Worm (Caenorhabditis elegans) whole organism, L3 larva: Measurements from ENCODE around the gene nlp-48.

ENCODE experiments used
- R02D3.7 ChIP-seq: fragments of 150-350 bp; optimal IDR thresholded peaks from 2 replicates; lab custom pipeline; 2014; ENCODE audit warnings: missing biosample characterization, missing genetic modification characterization
- ZK546.5 ChIP-seq: sonication (generic microtip); optimal IDR thresholded peaks from 2 replicates; lab custom pipeline; 2017; ENCODE audit warnings: missing biosample characterization, missing genetic modification characterization
- ama-1 ChIP-seq: fragments of 150-350 bp; optimal IDR thresholded peaks from 2 replicates; lab custom pipeline; 2018
- ceh-16 ChIP-seq: sonication (generic microtip); optimal IDR thresholded peaks from 2 replicates; lab custom pipeline; 2017; ENCODE audit warnings: missing biosample characterization, missing genetic modification characterization
- ceh-28 ChIP-seq: fragments of 150-350 bp; optimal IDR thresholded peaks from 2 replicates; lab custom pipeline; 2014; ENCODE audit warnings: missing biosample characterization, missing genetic modification reagents, missing genetic modification characterization
- ceh-9 ChIP-seq: sonication (generic microtip); optimal IDR thresholded peaks from 2 replicates; lab custom pipeline; 2018; ENCODE audit warnings: missing biosample characterization, missing genetic modification characterization
- egl-27 ChIP-seq: sonication (generic microtip); optimal IDR thresholded peaks from 4 replicates; lab custom pipeline; 2017; ENCODE audit warnings: missing biosample characterization, missing genetic modification reagents, missing genetic modification characterization
- elt-1 ChIP-seq: fragments of 150-350 bp; optimal IDR thresholded peaks from 2 replicates; lab custom pipeline; 2014; ENCODE audit warnings: missing biosample characterization, missing genetic modification characterization
- elt-2 ChIP-seq: sonication (generic microtip); optimal IDR thresholded peaks from 2 replicates; lab custom pipeline; 2016; ENCODE audit warnings: missing genetic modification reagents, mild to moderate bottlenecking, missing genetic modification characterization, missing compliant biosample characterization
- elt-3 ChIP-seq, 3 experiments: fragments of 150-350 bp in 1 of 3; sonication (generic microtip) in 2 of 3; optimal IDR thresholded peaks; 2 replicates in 2 of 3; 4 replicates in 1 of 3; lab custom pipeline; 2014 to 2017; ENCODE audit warnings: missing biosample characterization in 3 of 3, missing genetic modification characterization in 3 of 3
- fkh-10 ChIP-seq: sonication (generic microtip); optimal IDR thresholded peaks from 2 replicates; lab custom pipeline; 2017; ENCODE audit warnings: missing biosample characterization, missing genetic modification reagents, missing genetic modification characterization
- fkh-2 ChIP-seq: fragments of 150-350 bp; optimal IDR thresholded peaks from 2 replicates; lab custom pipeline; 2014; ENCODE audit warnings: missing biosample characterization, missing genetic modification reagents, missing genetic modification characterization
- hmg-11 ChIP-seq: sonication (generic microtip); optimal IDR thresholded peaks from 2 replicates; lab custom pipeline; 2016; ENCODE audit warnings: missing genetic modification characterization, missing compliant biosample characterization
- lin-39 ChIP-seq: fragments of 150-350 bp; optimal IDR thresholded peaks from 2 replicates; lab custom pipeline; 2018; ENCODE audit warnings: missing biosample characterization, missing genetic modification reagents, missing genetic modification characterization
- lsy-12 ChIP-seq: sonication (generic microtip); optimal IDR thresholded peaks from 2 replicates; lab custom pipeline; 2016; ENCODE audit warnings: mild to moderate bottlenecking, missing genetic modification characterization, missing compliant biosample characterization
- mdl-1 ChIP-seq: fragments of 150-350 bp; optimal IDR thresholded peaks from 2 replicates; lab custom pipeline; 2014; ENCODE audit warnings: missing biosample characterization, missing genetic modification characterization
- mml-1 ChIP-seq: fragments of 150-350 bp; sonication (generic microtip); optimal IDR thresholded peaks from 3 replicates; lab custom pipeline; 2014; ENCODE audit warnings: missing biosample characterization, missing genetic modification characterization
- nfya-1 ChIP-seq: sonication (generic microtip); optimal IDR thresholded peaks from 2 replicates; lab custom pipeline; 2017; ENCODE audit warnings: missing genetic modification characterization, mild to moderate bottlenecking, missing compliant biosample characterization, antibody characterized with exemption, moderate library complexity; ENCODE audit not compliant: insufficient read depth
- nhr-12 ChIP-seq: fragments of 150-350 bp; optimal IDR thresholded peaks from 2 replicates; lab custom pipeline; 2014; ENCODE audit warnings: missing biosample characterization, missing genetic modification characterization
- nhr-23 ChIP-seq: fragments of 150-350 bp; optimal IDR thresholded peaks from 2 replicates; lab custom pipeline; 2014; ENCODE audit warnings: missing biosample characterization, missing genetic modification reagents, missing genetic modification characterization
- nhr-28 ChIP-seq: fragments of 150-350 bp; optimal IDR thresholded peaks from 2 replicates; lab custom pipeline; 2014; ENCODE audit warnings: missing biosample characterization, missing genetic modification characterization
- nhr-43 ChIP-seq: sonication (generic microtip); optimal IDR thresholded peaks from 2 replicates; lab custom pipeline; 2016; ENCODE audit warnings: mild to moderate bottlenecking, missing genetic modification characterization, missing compliant biosample characterization; ENCODE audit not compliant: poor library complexity, severe bottlenecking
- nhr-67 ChIP-seq: fragments of 150-350 bp; optimal IDR thresholded peaks from 2 replicates; lab custom pipeline; 2014; ENCODE audit warnings: missing biosample characterization, missing genetic modification characterization
- pqm-1 ChIP-seq: fragments of 150-350 bp; optimal IDR thresholded peaks from 2 replicates; lab custom pipeline; 2017; ENCODE audit warnings: missing biosample characterization, missing genetic modification characterization, inconsistent platforms
- snpc-4 ChIP-seq: fragments of 150-350 bp; optimal IDR thresholded peaks from 2 replicates; lab custom pipeline; 2014; ENCODE audit warnings: missing biosample characterization, missing genetic modification characterization
- tbx-2 ChIP-seq: sonication (generic microtip); optimal IDR thresholded peaks from 2 replicates; lab custom pipeline; 2016; ENCODE audit warnings: mild to moderate bottlenecking, missing genetic modification characterization, missing compliant biosample characterization
- ztf-11 ChIP-seq: fragments of 150-350 bp; optimal IDR thresholded peaks from 2 replicates; lab custom pipeline; 2014; ENCODE audit warnings: missing biosample characterization, missing genetic modification characterization

Gene nlp-48

DNA sequence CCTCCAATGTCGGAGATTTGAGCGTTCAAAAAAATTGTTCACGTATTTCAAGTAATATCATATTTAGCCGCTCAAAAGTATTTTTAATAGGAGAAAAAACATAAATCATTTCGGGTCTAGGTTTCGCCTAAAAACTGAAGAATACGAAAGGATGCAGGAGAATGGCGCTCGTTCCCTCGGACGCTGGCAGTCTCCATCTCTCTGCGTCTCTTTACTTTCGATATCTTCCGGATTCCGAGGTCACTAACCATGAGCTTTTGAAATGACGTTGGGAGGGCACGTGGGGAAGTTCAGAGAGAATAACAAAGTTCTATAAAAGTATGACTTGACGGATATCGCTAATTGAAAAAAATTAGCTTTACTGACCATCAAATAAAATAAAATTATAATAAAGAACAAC, 10.0 kb downstream of the nlp-48 start:
- peak; percentile 2 for TF ChIP-seq mdl-1 (tag; lab: Kevin White, UChicago)
- peak; percentile 34 for TF ChIP-seq nfya-1 (tag; lab: Kevin White, UChicago)
- peak; percentile 9 for TF ChIP-seq lin-39
- TF ChIP-seq ztf-11 (tag; lab: Kevin White, UChicago) = no peak
- TF ChIP-seq, all 47 proteins: peak for 3

DNA sequence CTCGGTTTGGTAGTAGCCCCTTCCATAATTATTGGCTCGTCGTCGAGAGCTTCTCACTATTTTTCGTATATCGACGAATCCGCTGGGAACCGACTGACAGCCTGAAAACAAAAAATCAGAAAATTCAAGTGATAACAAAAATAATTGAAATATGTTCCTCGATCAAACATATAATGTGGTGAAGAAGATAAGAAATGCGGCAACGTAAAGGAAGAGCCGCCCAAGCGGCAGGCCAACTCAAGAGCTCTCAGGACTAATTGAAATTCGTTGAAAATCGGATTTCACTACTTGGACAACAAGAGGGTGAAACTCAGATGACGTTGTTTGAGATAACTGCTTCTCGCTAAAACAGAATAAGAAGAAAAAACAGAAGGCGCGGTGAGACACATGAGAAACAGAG, 10.9 kb downstream of the nlp-48 start, which contains the start of gene slc-17.2:
TSS of gene slc-17.2 (minus strand) at position 101 of the 400 bp plus-strand sequence.
- TF ChIP-seq ama-1 (lab: Kevin White, UChicago) (no peak), fkh-10 (GFP tag; lab: Kevin White, UChicago) (peak; percentile 7)

DNA sequence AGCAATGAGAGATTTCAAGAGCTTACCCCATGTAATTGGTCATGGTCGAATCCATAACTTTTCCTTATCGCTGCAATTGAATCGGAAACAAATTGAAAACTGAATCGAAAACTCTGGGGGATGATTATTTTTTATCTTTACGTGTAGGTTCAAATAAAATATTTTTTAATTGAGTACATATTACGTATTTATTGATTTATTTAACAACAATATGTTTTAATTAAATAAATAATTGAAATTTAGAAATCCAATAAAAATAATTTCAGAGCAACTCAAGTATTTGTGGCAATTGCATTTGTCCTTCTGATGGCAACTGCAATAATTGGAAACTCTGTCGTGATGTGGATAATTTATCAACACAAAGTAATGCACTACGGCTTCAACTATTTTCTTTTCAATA, 15.4 kb downstream of the nlp-48 start, which contains the start of gene C38C10.3:
TSS of gene C38C10.3 (minus strand) at position 101 of the 400 bp plus-strand sequence.
- TF ChIP-seq hmg-11 (tag; lab: Kevin White, UChicago) (no peak), nfya-1 (tag; lab: Kevin White, UChicago) (no peak), ceh-28 (tag; lab: Kevin White, UChicago) (no peak), mml-1 (tag; lab: Kevin White, UChicago) (no peak), snpc-4 (no peak), lsy-12 (tag; lab: Kevin White, UChicago) (no peak), ZK546.5 (tag; lab: Kevin White, UChicago) (no peak)

DNA sequence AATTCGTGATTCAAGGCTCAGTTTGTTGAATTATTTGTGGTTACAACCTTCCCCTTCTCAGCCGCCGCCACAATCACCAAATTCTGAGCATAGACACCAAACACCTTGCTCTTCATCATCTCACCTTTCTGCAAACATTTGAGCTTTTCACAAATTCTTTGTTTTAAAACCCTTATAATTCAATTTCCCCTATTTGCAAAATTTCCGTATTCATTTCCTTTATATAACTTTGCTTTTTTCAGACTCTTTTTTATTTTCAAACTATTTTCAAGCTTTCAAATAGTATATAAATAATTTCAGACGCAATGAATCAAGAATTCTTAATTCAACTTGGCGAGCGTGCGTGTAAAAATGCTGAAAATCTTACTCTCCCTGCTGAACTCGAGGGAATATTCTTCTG, 17.4 kb downstream of the nlp-48 start, which contains the start of gene tkr-1:
TSS of gene tkr-1 (plus strand) at position 301 of the 400 bp plus-strand sequence.
- TF ChIP-seq nhr-43 (tag; lab: Kevin White, UChicago) (no peak), nhr-67 (no peak), elt-1 (tag; lab: Kevin White, UChicago) (no peak), R02D3.7 (no peak), ceh-28 (tag; lab: Kevin White, UChicago) (no peak), tbx-2 (tag; lab: Kevin White, UChicago) (no peak), nhr-23 (tag; lab: Kevin White, UChicago) (no peak), egl-27 (tag; lab: Kevin White, UChicago) (no peak), fkh-2 (tag; lab: Kevin White, UChicago) (no peak), mml-1 (tag; lab: Kevin White, UChicago) (no peak)

DNA sequence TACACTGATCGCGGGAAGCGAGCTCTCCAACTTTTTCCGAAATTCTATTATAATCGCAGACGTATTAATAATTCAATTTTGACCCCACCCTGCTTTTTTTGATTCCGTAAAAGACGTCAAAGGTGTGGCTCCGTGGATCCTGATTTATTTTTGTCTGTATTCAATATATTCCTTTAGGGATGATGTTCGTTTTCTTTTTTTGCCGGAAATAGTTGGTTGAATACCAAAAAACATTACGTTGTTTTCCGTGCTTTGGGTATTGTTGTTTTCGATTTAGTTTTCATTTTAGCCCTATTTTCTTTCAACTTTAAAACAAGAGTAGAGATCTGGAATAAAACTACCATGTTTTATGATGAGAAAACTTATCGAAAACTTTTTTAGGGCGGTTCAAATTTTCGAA, 24.2 kb downstream of the nlp-48 start:
- no peak for TF ChIP-seq hmg-11 (tag; lab: Kevin White, UChicago)
- TF ChIP-seq elt-3 (tag; optimal IDR thresholded peaks at IDR 0.05; lab: Kevin White, UChicago) = no peak
- TF ChIP-seq, all 47 proteins: peak for 0

DNA sequence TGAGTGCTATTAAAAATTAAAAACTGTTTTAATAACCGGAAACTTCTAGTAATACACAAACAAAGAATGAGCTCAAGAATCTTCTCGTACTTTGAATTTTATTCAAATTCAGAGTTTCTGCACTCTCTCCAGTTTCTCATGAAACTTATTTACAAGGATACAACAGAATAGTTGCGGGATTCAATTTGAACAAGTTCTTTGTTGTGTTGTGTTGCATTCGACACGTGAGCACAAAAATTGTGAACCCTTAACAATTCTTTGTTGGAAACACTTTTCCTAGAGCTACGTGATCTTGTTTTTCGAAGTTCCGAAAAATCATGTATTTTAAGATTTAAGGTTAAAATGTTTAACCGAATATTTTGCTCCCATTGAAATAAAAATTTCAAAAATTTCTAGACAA, 27.2 kb downstream of the nlp-48 start:
- TF ChIP-seq fkh-10 (GFP tag; lab: Kevin White, UChicago) = peak; percentile 80
- TF ChIP-seq ceh-9 (tag; lab: Kevin White, UChicago) = no peak

DNA sequence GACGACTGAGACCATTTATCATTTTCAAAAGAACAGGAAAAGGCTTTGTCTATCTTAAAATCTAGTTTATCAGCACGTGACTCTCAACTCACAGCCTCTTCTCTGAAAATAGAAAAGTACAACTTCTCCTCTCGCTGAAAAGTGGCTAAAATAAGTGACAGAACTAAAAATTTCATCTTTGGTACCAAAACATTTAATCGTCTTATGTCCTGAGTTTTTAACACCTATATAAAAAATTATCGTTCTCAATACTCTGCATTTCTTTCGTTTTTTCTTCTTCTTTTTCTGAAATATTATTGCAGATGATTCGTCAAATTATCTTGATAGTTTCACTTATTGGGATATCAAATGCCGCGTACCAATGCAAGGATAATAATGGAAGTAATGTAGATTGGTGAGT, 34.0 kb downstream of the nlp-48 start, which contains the start of gene crn-6:
TSS of gene crn-6 (plus strand) at position 301 of the 400 bp plus-strand sequence.
- no peak for TF ChIP-seq nhr-23 (tag; lab: Kevin White, UChicago)
- no peak for TF ChIP-seq fkh-10 (GFP tag; lab: Kevin White, UChicago)
- no peak for TF ChIP-seq nhr-28
- no peak for TF ChIP-seq lsy-12 (tag; lab: Kevin White, UChicago)
- no peak for TF ChIP-seq nfya-1 (tag; lab: Kevin White, UChicago)
- TF ChIP-seq egl-27 (tag; lab: Kevin White, UChicago) = no peak
- no peak for TF ChIP-seq ceh-16
- TF ChIP-seq nhr-12 = no peak
- TF ChIP-seq R02D3.7 = no peak

DNA sequence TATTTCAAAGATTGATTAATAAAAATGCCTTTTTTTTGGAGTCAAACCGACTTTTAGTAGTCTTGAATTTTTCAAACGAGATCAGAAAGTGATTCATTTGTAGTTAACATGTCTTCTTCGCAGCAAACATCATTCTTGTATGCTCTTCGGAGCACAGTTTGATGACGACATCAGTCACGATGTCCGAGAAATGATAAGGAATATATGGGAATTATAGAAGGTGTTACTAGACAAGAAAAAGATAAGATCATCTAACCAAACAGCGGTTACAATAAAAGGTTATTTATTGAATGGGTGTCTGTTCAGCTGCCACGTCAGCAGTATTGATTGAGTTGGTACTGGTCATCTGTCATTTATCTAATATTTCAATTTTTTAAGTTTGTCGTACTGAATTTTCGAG, 34.6 kb downstream of the nlp-48 start:
- peak; percentile 38 for TF ChIP-seq elt-2 (tag; lab: Kevin White, UChicago)
- TF ChIP-seq lin-39 = no peak
- peak; percentile 12 for TF ChIP-seq pqm-1 (tag; lab: Kevin White, UChicago)
- TF ChIP-seq tbx-2 (tag; lab: Kevin White, UChicago) = no peak
- TF ChIP-seq, all 47 proteins: peak for 2
